Fruit fly (Drosophila melanogaster) whole organism, adult: ENCODE results near the gene CG42586.
"Not testable (repeated sequence)": the region's sequence is repeated elsewhere in the genome, so short reads cannot be mapped to it uniquely, and the experiment has no call there.

ENCODE experiments used
- CG11617 ChIP-seq: fragments of 200-800 bp; sonication (Bioruptor generic); optimal IDR thresholded peaks from 2 replicates; lab custom pipeline; 2017; ENCODE audit warnings: mild to moderate bottlenecking, missing biosample characterization, missing genetic modification reagents, missing genetic modification characterization
- CG1620 ChIP-seq: fragments of 200-800 bp; sonication (Bioruptor generic); optimal IDR thresholded peaks from 2 replicates; lab custom pipeline; 2016; ENCODE audit warnings: missing biosample characterization, missing genetic modification characterization
- CG33017 ChIP-seq: fragments of 200-800 bp; sonication (Bioruptor generic); optimal IDR thresholded peaks from 2 replicates; lab custom pipeline; 2018; ENCODE audit warnings: missing biosample characterization, mild to moderate bottlenecking, missing genetic modification characterization, moderate library complexity
- CG7045 ChIP-seq: fragments of 200-800 bp; sonication (Bioruptor generic); optimal IDR thresholded peaks from 2 replicates; lab custom pipeline; 2017; ENCODE audit warnings: missing biosample characterization, mild to moderate bottlenecking, missing genetic modification characterization
- CG7101 ChIP-seq: fragments of 200-800 bp; sonication (Bioruptor generic); optimal IDR thresholded peaks from 2 replicates; lab custom pipeline; 2018; ENCODE audit warnings: missing biosample characterization, mild to moderate bottlenecking, missing genetic modification characterization, moderate library complexity
- Hr96 ChIP-seq: fragments of 200-800 bp; sonication (Bioruptor generic); optimal IDR thresholded peaks from 2 replicates; lab custom pipeline; 2016; ENCODE audit warnings: missing biosample characterization, missing genetic modification characterization
- Mnt ChIP-seq: fragments of 200-800 bp; sonication (Bioruptor generic); optimal IDR thresholded peaks from 2 replicates; lab custom pipeline; 2016; ENCODE audit warnings: missing biosample characterization, mild to moderate bottlenecking, missing genetic modification characterization
- cnc ChIP-seq, 2 experiments: fragments of >200 bp; optimal IDR thresholded peaks; 2 replicates each; lab custom pipeline; 2017
- kay ChIP-seq: fragments of 200-800 bp; sonication (Bioruptor generic); peaks from one replicate; lab custom pipeline; 2016; ENCODE audit warnings: missing biosample characterization, missing genetic modification characterization, borderline replicate concordance
- ovo ChIP-seq: fragments of 200-800 bp; sonication (Bioruptor generic); optimal IDR thresholded peaks from 2 replicates; lab custom pipeline; 2016; ENCODE audit warnings: missing biosample characterization, missing genetic modification characterization
- pad ChIP-seq: fragments of 200-800 bp; sonication (Bioruptor generic); optimal IDR thresholded peaks from 3 replicates; lab custom pipeline; 2017; ENCODE audit warnings: missing biosample characterization, missing genetic modification characterization, mild to moderate bottlenecking, moderate library complexity, missing genetic modification reagents
- tj ChIP-seq: fragments of 200-800 bp; sonication (Bioruptor generic); optimal IDR thresholded peaks from 3 replicates; lab custom pipeline; 2017; ENCODE audit warnings: missing biosample characterization, mild to moderate bottlenecking, missing genetic modification characterization, moderate library complexity

DNA sequence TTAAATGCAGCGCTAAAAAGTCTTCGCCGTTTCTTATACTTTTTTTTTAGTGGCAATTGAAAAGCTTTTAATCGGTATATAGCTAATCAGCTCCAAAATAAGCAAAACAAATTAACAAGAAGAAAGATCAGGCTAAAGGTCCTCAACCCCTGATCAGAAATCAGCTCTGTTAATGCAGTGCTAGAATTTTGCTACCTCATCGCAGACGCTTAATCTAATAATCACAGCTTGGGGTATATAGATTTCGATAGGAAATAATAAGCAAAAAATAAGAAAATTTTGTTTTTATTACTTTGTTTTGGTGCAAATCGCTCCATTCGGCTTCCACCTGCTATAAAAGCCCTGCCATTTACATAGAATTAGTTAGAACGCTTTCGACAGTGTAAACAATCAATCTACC, 1.3 kb upstream of the CG42586 start, which contains the start of gene CG34166:
- TF ChIP-seq tj (GFP tag; lab: Kevin White, UChicago); CG11617 (GFP tag; lab: Kevin White, UChicago); cnc (optimal IDR thresholded peaks at IDR 0.05; lab: Kevin White, UChicago); CG7045 (GFP tag; lab: Kevin White, UChicago); kay (GFP tag; lab: Kevin White, UChicago); Hr96; CG1620 (GFP tag; lab: Kevin White, UChicago); ovo (GFP tag; lab: Kevin White, UChicago); Mnt (GFP tag; lab: Kevin White, UChicago); CG33017 (tag; lab: Kevin White, UChicago); CG7101; pad: not testable (repeated sequence)
